Fruit fly (Drosophila melanogaster) whole organism, embryonic: Measurements from ENCODE around the gene Gga.

Source experiments
- Ada2b ChIP-seq: fragments of 200-800 bp; sonication (Bioruptor generic); IDR thresholded peaks from 2 replicates; pipeline ENCODE4 v1.3.6; 2022; ENCODE audit warnings: missing biosample characterization, missing genetic modification characterization
- Bgb ChIP-seq: fragments of 200-800 bp; sonication (Bioruptor generic); IDR thresholded peaks from 2 replicates; pipeline ENCODE4 v1.3.6; 2022; ENCODE audit warnings: missing biosample characterization, missing genetic modification characterization; ENCODE audit not compliant: partially characterized antibody
- Bteb2 ChIP-seq: fragments of 200-800 bp; sonication (Bioruptor generic); optimal IDR thresholded peaks from 2 replicates; lab custom pipeline; 2016; ENCODE audit warnings: missing biosample characterization, missing genetic modification characterization
- CG1024 ChIP-seq: fragments of 200-800 bp; sonication (Bioruptor generic); IDR thresholded peaks from 2 replicates; pipeline ENCODE4 v1.3.6; 2022; ENCODE audit warnings: missing biosample characterization, missing genetic modification characterization
- CG10274 ChIP-seq: fragments of 200-800 bp; sonication (Bioruptor generic); optimal IDR thresholded peaks from 3 replicates; lab custom pipeline; 2017; ENCODE audit warnings: missing biosample characterization, mild to moderate bottlenecking, missing genetic modification characterization
- CG11456 ChIP-seq: fragments of 200-800 bp; sonication (Bioruptor generic); IDR thresholded peaks from 3 replicates; pipeline ENCODE4 v1.3.6; 2022; ENCODE audit warnings: missing biosample characterization, missing genetic modification characterization
- CG12155 ChIP-seq: fragments of 200-800 bp; sonication (Bioruptor generic); optimal IDR thresholded peaks from 3 replicates; lab custom pipeline; 2016; ENCODE audit warnings: missing biosample characterization, missing genetic modification characterization
- CG17359 ChIP-seq: fragments of 200-800 bp; sonication (Bioruptor generic); optimal IDR thresholded peaks from 3 replicates; lab custom pipeline; 2018; ENCODE audit warnings: missing biosample characterization, mild to moderate bottlenecking, missing genetic modification characterization, moderate library complexity
- CG17385 ChIP-seq: fragments of 200-800 bp; sonication (Bioruptor generic); optimal IDR thresholded peaks from 3 replicates; lab custom pipeline; 2018; ENCODE audit warnings: missing biosample characterization, mild to moderate bottlenecking, missing genetic modification characterization
- CG17912 ChIP-seq: fragments of 200-800 bp; sonication (Bioruptor generic); optimal IDR thresholded peaks from 2 replicates; lab custom pipeline; 2018; ENCODE audit warnings: missing biosample characterization, mild to moderate bottlenecking, missing genetic modification characterization
- CG1832 ChIP-seq: fragments of 200-800 bp; sonication (Bioruptor generic); optimal IDR thresholded peaks from 2 replicates; lab custom pipeline; 2017; ENCODE audit warnings: missing biosample characterization, mild to moderate bottlenecking, missing genetic modification characterization, inconsistent platforms
- CG2712 ChIP-seq: fragments of 200-800 bp; optimal IDR thresholded peaks from 3 replicates; lab custom pipeline; 2019; ENCODE audit warnings: missing biosample characterization, mild to moderate bottlenecking, missing genetic modification characterization, moderate library complexity
- CG30403 ChIP-seq: fragments of 200-800 bp; sonication (Bioruptor generic); optimal IDR thresholded peaks from 3 replicates; lab custom pipeline; 2016; ENCODE audit warnings: missing biosample characterization, missing genetic modification characterization
- CG34224 ChIP-seq: fragments of 200-800 bp; sonication (Bioruptor generic); IDR thresholded peaks from 3 replicates; pipeline ENCODE4 v1.3.6; 2022; ENCODE audit warnings: missing biosample characterization, missing genetic modification characterization; ENCODE audit not compliant: partially characterized antibody
- CG4424 ChIP-seq: fragments of 200-800 bp; sonication (Bioruptor generic); optimal IDR thresholded peaks from 3 replicates; lab custom pipeline; 2016; ENCODE audit warnings: missing biosample characterization, missing genetic modification characterization
- CG6689 ChIP-seq: fragments of 200-800 bp; sonication (Bioruptor generic); IDR thresholded peaks from 2 replicates; pipeline ENCODE4 v1.3.6; 2022; ENCODE audit warnings: missing biosample characterization, missing genetic modification characterization
- CG8359 ChIP-seq: fragments of 200-800 bp; sonication (Bioruptor generic); optimal IDR thresholded peaks from 2 replicates; lab custom pipeline; 2017; ENCODE audit warnings: missing biosample characterization, mild to moderate bottlenecking, missing genetic modification characterization, borderline replicate concordance
- CTCF ChIP-seq: fragments of 200-800 bp; sonication (Bioruptor generic); optimal IDR thresholded peaks from 2 replicates; lab custom pipeline; 2017; ENCODE audit warnings: missing biosample characterization, mild to moderate bottlenecking, missing genetic modification characterization, moderate library complexity
- Camta ChIP-seq: fragments of 200-800 bp; sonication (Bioruptor generic); optimal IDR thresholded peaks from 2 replicates; lab custom pipeline; 2016; ENCODE audit warnings: missing biosample characterization, missing genetic modification characterization
- Dip2 ChIP-seq: fragments of 200-800 bp; sonication (Bioruptor generic); IDR thresholded peaks from 2 replicates; pipeline ENCODE4 v1.3.6; 2022; ENCODE audit warnings: missing biosample characterization, missing genetic modification characterization
- Dref ChIP-seq: fragments of 200-800 bp; sonication (Bioruptor generic); IDR thresholded peaks from 2 replicates; pipeline ENCODE4 v1.3.6; 2022; ENCODE audit warnings: missing biosample characterization, missing genetic modification characterization
- H2.0 ChIP-seq: fragments of 200-800 bp; sonication (Bioruptor generic); IDR thresholded peaks from 2 replicates; pipeline ENCODE4 v1.3.6; 2022; ENCODE audit warnings: missing biosample characterization, missing genetic modification characterization
- Hey ChIP-seq: fragments of 200-800 bp; sonication (Bioruptor generic); optimal IDR thresholded peaks from 3 replicates; lab custom pipeline; 2018; ENCODE audit warnings: missing biosample characterization, mild to moderate bottlenecking, missing genetic modification characterization
- MBD-R2 ChIP-seq: fragments of 200-800 bp; sonication (Bioruptor generic); IDR thresholded peaks from 2 replicates; pipeline ENCODE4 v1.3.6; 2022; ENCODE audit warnings: missing biosample characterization, missing genetic modification characterization
- NFAT ChIP-seq: fragments of 200-800 bp; sonication (Bioruptor generic); IDR thresholded peaks from 2 replicates; pipeline ENCODE4 v1.3.6; 2022; ENCODE audit warnings: missing biosample characterization, missing genetic modification characterization
- Poxn ChIP-seq: fragments of 200-800 bp; sonication (Bioruptor generic); IDR thresholded peaks from 2 replicates; pipeline ENCODE4 v1.3.6; 2022; ENCODE audit warnings: missing biosample characterization, missing genetic modification characterization
- Rfx ChIP-seq: fragments of 200-800 bp; sonication (Bioruptor generic); IDR thresholded peaks from 2 replicates; pipeline ENCODE4 v1.3.6; 2022; ENCODE audit warnings: missing biosample characterization, missing genetic modification characterization
- Sry-δ ChIP-seq: fragments of 200-800 bp; sonication (Bioruptor generic); optimal IDR thresholded peaks from 2 replicates; lab custom pipeline; 2016; ENCODE audit warnings: missing biosample characterization, missing genetic modification characterization
- Ssrp ChIP-seq: fragments of 200-800 bp; sonication (Bioruptor generic); optimal IDR thresholded peaks from 2 replicates; lab custom pipeline; 2018; ENCODE audit warnings: missing biosample characterization, mild to moderate bottlenecking, missing genetic modification characterization, moderate library complexity
- YL-1 ChIP-seq: fragments of 200-800 bp; sonication (Bioruptor generic); optimal IDR thresholded peaks from 3 replicates; lab custom pipeline; 2017; ENCODE audit warnings: missing biosample characterization, mild to moderate bottlenecking, missing genetic modification characterization
- ase ChIP-seq: fragments of 200-800 bp; sonication (Bioruptor generic); IDR thresholded peaks from 3 replicates; pipeline ENCODE4 v1.3.6; 2022; ENCODE audit warnings: missing biosample characterization, missing genetic modification characterization
- cad ChIP-seq: fragments of >200 bp; optimal IDR thresholded peaks from 2 replicates; lab custom pipeline; 2017; ENCODE audit warnings: missing biosample characterization, missing genetic modification characterization
- chn ChIP-seq: fragments of 200-800 bp; sonication (Bioruptor generic); optimal IDR thresholded peaks from 2 replicates; lab custom pipeline; 2016; ENCODE audit warnings: missing biosample characterization, missing genetic modification characterization
- ci ChIP-seq: fragments of 200-800 bp; sonication (Bioruptor generic); IDR thresholded peaks from 3 replicates; pipeline ENCODE4 v1.3.6; 2022; ENCODE audit warnings: missing biosample characterization, missing genetic modification characterization
- danr ChIP-seq: fragments of 200-800 bp; sonication (Bioruptor generic); IDR thresholded peaks from 2 replicates; pipeline ENCODE4 v1.3.6; 2022; ENCODE audit warnings: missing biosample characterization, missing genetic modification characterization
- dimm ChIP-seq: fragments of 200-800 bp; sonication (Bioruptor generic); IDR thresholded peaks from 2 replicates; pipeline ENCODE4 v1.3.6; 2022; ENCODE audit warnings: missing biosample characterization, missing genetic modification characterization
- emc ChIP-seq: fragments of 200-800 bp; sonication (Bioruptor generic); optimal IDR thresholded peaks from 2 replicates; lab custom pipeline; 2016; ENCODE audit warnings: missing biosample characterization, missing genetic modification characterization
- gfzf ChIP-seq: fragments of 200-800 bp; sonication (Bioruptor generic); optimal IDR thresholded peaks from 2 replicates; lab custom pipeline; 2016; ENCODE audit warnings: missing biosample characterization, mild to moderate bottlenecking, missing genetic modification characterization, moderate library complexity
- grn ChIP-seq: fragments of 200-800 bp; sonication (Bioruptor generic); optimal IDR thresholded peaks from 3 replicates; lab custom pipeline; 2017; ENCODE audit warnings: missing biosample characterization, missing genetic modification characterization
- ham ChIP-seq: fragments of 200-800 bp; sonication (Bioruptor generic); IDR thresholded peaks from 2 replicates; pipeline ENCODE4 v1.3.6; 2022; ENCODE audit warnings: missing biosample characterization, missing genetic modification characterization
- hth ChIP-seq: fragments of >200 bp; optimal IDR thresholded peaks from 2 replicates; lab custom pipeline; 2017; ENCODE audit warnings: inconsistent platforms
- jigr1 ChIP-seq: fragments of 200-800 bp; sonication (Bioruptor generic); IDR thresholded peaks from 3 replicates; pipeline ENCODE4 v1.3.6; 2022; ENCODE audit warnings: missing biosample characterization, missing genetic modification characterization
- nerfin-2 ChIP-seq: fragments of 200-800 bp; sonication (Bioruptor generic); IDR thresholded peaks from 2 replicates; pipeline ENCODE4 v1.3.6; 2022; ENCODE audit warnings: missing biosample characterization, missing genetic modification characterization; ENCODE audit not compliant: partially characterized antibody
- nom ChIP-seq: fragments of 200-800 bp; sonication (Bioruptor generic); optimal IDR thresholded peaks from 2 replicates; lab custom pipeline; 2017; ENCODE audit warnings: missing biosample characterization, missing genetic modification characterization, mild to moderate bottlenecking, moderate library complexity, missing genetic modification reagents
- pnt ChIP-seq: fragments of 200-800 bp; sonication (Bioruptor generic); optimal IDR thresholded peaks from 3 replicates; lab custom pipeline; 2016; ENCODE audit warnings: missing biosample characterization, missing genetic modification characterization
- pzg ChIP-seq: fragments of 200-800 bp; sonication (Bioruptor generic); optimal IDR thresholded peaks from 3 replicates; lab custom pipeline; 2018; ENCODE audit warnings: missing biosample characterization, mild to moderate bottlenecking, missing genetic modification characterization, moderate library complexity
- row ChIP-seq: fragments of 200-800 bp; sonication (Bioruptor generic); IDR thresholded peaks from 3 replicates; pipeline ENCODE4 v1.3.6; 2022; ENCODE audit warnings: missing biosample characterization, missing genetic modification characterization
- sim ChIP-seq: fragments of 200-800 bp; sonication (Bioruptor generic); IDR thresholded peaks from 2 replicates; pipeline ENCODE4 v1.3.6; 2022; ENCODE audit warnings: missing biosample characterization, missing genetic modification characterization
- tap ChIP-seq: fragments of 200-800 bp; optimal IDR thresholded peaks from 3 replicates; lab custom pipeline; 2019; ENCODE audit warnings: missing biosample characterization, mild to moderate bottlenecking, missing genetic modification characterization, moderate library complexity
- trem ChIP-seq: fragments of 200-800 bp; optimal IDR thresholded peaks from 3 replicates; lab custom pipeline; 2019; ENCODE audit warnings: missing biosample characterization, mild to moderate bottlenecking, missing genetic modification characterization, moderate library complexity
- ttk ChIP-seq: fragments of 200-800 bp; sonication (Bioruptor generic); IDR thresholded peaks from 2 replicates; pipeline ENCODE4 v2.1.2; 2022; ENCODE audit warnings: missing biosample characterization, missing genetic modification characterization
- twi ChIP-seq: fragments of 200-800 bp; optimal IDR thresholded peaks from 2 replicates; lab custom pipeline; 2019; ENCODE audit warnings: missing biosample characterization, mild to moderate bottlenecking, missing genetic modification characterization, moderate library complexity
- vnd ChIP-seq: fragments of 200-800 bp; sonication (Bioruptor generic); IDR thresholded peaks from 3 replicates; pipeline ENCODE4 v1.3.6; 2022; ENCODE audit warnings: missing biosample characterization, missing genetic modification characterization; ENCODE audit not compliant: partially characterized antibody
- zf30C ChIP-seq: fragments of 200-800 bp; sonication (Bioruptor generic); optimal IDR thresholded peaks from 3 replicates; lab custom pipeline; 2018; ENCODE audit warnings: missing biosample characterization, mild to moderate bottlenecking, missing genetic modification characterization

Gga gene

DNA sequence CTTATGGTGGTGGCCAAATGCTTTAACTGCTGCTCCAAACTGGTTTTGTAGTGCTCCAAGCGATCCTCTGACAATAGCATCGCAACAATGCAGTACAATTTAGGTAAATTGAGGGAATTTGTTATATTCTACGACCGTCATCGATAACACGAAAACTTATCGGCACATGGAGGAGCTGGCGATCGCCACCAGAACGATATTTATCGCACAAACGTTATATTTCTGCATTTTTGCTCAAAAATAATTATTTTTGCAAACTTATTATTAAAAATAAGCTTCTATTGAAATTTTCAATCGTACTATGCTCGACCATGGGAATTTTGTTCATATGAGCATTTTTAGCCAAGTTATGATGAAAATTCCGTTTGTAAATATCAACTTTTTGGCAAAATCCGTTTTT lies 44.4 kb upstream of the Gga start, which contains the start of gene CG15317 (continued):
- TF ChIP-seq gfzf (GFP tag; lab: Kevin White, UChicago) (no peak), CG1832 (GFP tag; lab: Kevin White, UChicago) (no peak), CG4424 (no peak), Ada2b (no peak), Ssrp (tag; lab: Kevin White, UChicago) (no peak), CG1024 (GFP tag; lab: Robert Waterston, UW) (no peak), CG30403 (no peak), Bgb (GFP tag; lab: Robert Waterston, UW) (peak; percentile 80), CG10274 (no peak), tap (no peak), row (peak; percentile 79), nerfin-2 (GFP tag; lab: Robert Waterston, UW) (peak; percentile 77), CG17385 (no peak), Hey (tag; lab: Kevin White, UChicago) (no peak), CG11456 (GFP tag; lab: Robert Waterston, UW) (no peak), Sry-δ (GFP tag; lab: Kevin White, UChicago) (peak; percentile 68), twi (no peak), NFAT (peak; percentile 13; the same call in 1 of the 2 replicates), CG17912 (no peak), Dref (peak; percentile 80), YL-1 (no peak), ase (GFP tag; lab: Robert Waterston, UW) (no peak), trem (tag; lab: Kevin White, UChicago) (no peak), CG8359 (GFP tag; lab: Kevin White, UChicago) (no peak), Rfx (GFP tag; lab: Robert Waterston, UW) (peak; percentile 27; the same call in 1 of the 2 replicates), CG6689 (GFP tag; lab: Robert Waterston, UW) (no peak), grn (GFP tag; lab: Kevin White, UChicago) (no peak), Dip2 (no peak), pzg (GFP tag; lab: Kevin White, UChicago) (peak; percentile 27), hth (lab: Kevin White, UChicago) (no peak), ttk (GFP tag; lab: Robert Waterston, UW) (no peak), ci (GFP tag; lab: Robert Waterston, UW) (no peak), CG12155 (no peak), jigr1 (GFP tag; lab: Robert Waterston, UW) (no peak), Camta (GFP tag; lab: Kevin White, UChicago) (no peak), emc (GFP tag; lab: Kevin White, UChicago) (no peak), CTCF (GFP tag; lab: Kevin White, UChicago) (no peak), dimm (GFP tag; lab: Robert Waterston, UW) (no peak), MBD-R2 (GFP tag; lab: Robert Waterston, UW) (peak; percentile 64), CG17359 (tag; lab: Kevin White, UChicago) (no peak), Bteb2 (GFP tag; lab: Kevin White, UChicago) (no peak), H2.0 (GFP tag; lab: Robert Waterston, UW) (no peak), CG34224 (peak; percentile 81), nom (GFP tag; lab: Kevin White, UChicago) (no peak), cad (GFP tag; lab: Kevin White, UChicago) (no peak), danr (GFP tag; lab: Robert Waterston, UW) (no peak), sim (GFP tag; lab: Robert Waterston, UW) (no peak), CG2712 (tag; lab: Kevin White, UChicago) (no peak), Poxn (GFP tag; lab: Robert Waterston, UW) (no peak), chn (GFP tag; lab: Kevin White, UChicago) (no peak), ham (GFP tag; lab: Robert Waterston, UW) (no peak), pnt (GFP tag; lab: Kevin White, UChicago) (no peak), zf30C (GFP tag; lab: Kevin White, UChicago) (no peak), vnd (GFP tag; lab: Robert Waterston, UW) (peak; percentile 67)
